Fruit fly (Drosophila melanogaster) whole organism, embryonic: ENCODE results near the gene Chchd2.

Experiments
- Asciz ChIP-seq: fragments of 200-800 bp; sonication (Bioruptor generic); optimal IDR thresholded peaks from 2 replicates; lab custom pipeline; 2017; ENCODE audit warnings: missing biosample characterization, mild to moderate bottlenecking, missing genetic modification characterization, missing genetic modification reagents
- Bdp1 ChIP-seq: fragments of 200-800 bp; sonication (Bioruptor generic); optimal IDR thresholded peaks from 3 replicates; lab custom pipeline; 2016; ENCODE audit warnings: missing biosample characterization, missing genetic modification characterization
- Bgb ChIP-seq: fragments of 200-800 bp; sonication (Bioruptor generic); IDR thresholded peaks from 2 replicates; pipeline ENCODE4 v1.3.6; 2022; ENCODE audit warnings: missing biosample characterization, missing genetic modification characterization; ENCODE audit not compliant: partially characterized antibody
- Blimp-1 ChIP-seq: fragments of 200-800 bp; sonication (Bioruptor generic); optimal IDR thresholded peaks from 3 replicates; lab custom pipeline; 2018; ENCODE audit warnings: missing biosample characterization, missing genetic modification characterization, mild to moderate bottlenecking, moderate library complexity, missing genetic modification reagents
- CG11456 ChIP-seq: fragments of 200-800 bp; sonication (Bioruptor generic); IDR thresholded peaks from 3 replicates; pipeline ENCODE4 v1.3.6; 2022; ENCODE audit warnings: missing biosample characterization, missing genetic modification characterization
- CG12104 ChIP-seq: fragments of 200-800 bp; sonication (Bioruptor generic); optimal IDR thresholded peaks from 3 replicates; lab custom pipeline; 2016; ENCODE audit warnings: missing biosample characterization, missing genetic modification characterization
- CG17359 ChIP-seq: fragments of 200-800 bp; sonication (Bioruptor generic); optimal IDR thresholded peaks from 3 replicates; lab custom pipeline; 2018; ENCODE audit warnings: missing biosample characterization, mild to moderate bottlenecking, missing genetic modification characterization, moderate library complexity
- CG18599 ChIP-seq: fragments of 200-800 bp; sonication (Bioruptor generic); optimal IDR thresholded peaks from 3 replicates; lab custom pipeline; 2017; ENCODE audit warnings: missing biosample characterization, missing genetic modification characterization, mild to moderate bottlenecking, moderate library complexity, missing genetic modification reagents
- CG6175 ChIP-seq: fragments of 200-800 bp; sonication (Bioruptor generic); IDR thresholded peaks from 3 replicates; pipeline ENCODE4 v1.3.6; 2022; ENCODE audit warnings: missing biosample characterization, missing genetic modification characterization
- CG6654 ChIP-seq: fragments of 200-800 bp; sonication (Bioruptor generic); optimal IDR thresholded peaks from 2 replicates; lab custom pipeline; 2017; ENCODE audit warnings: missing biosample characterization, mild to moderate bottlenecking, missing genetic modification characterization
- CG6854 ChIP-seq: fragments of 200-800 bp; sonication (Bioruptor generic); optimal IDR thresholded peaks from 3 replicates; lab custom pipeline; 2017; ENCODE audit warnings: missing biosample characterization, mild to moderate bottlenecking, missing genetic modification characterization
- CG7839 ChIP-seq: fragments of 200-800 bp; sonication (Bioruptor generic); optimal IDR thresholded peaks from 3 replicates; lab custom pipeline; 2018; ENCODE audit warnings: missing biosample characterization, mild to moderate bottlenecking, missing genetic modification characterization, moderate library complexity
- CG7963 ChIP-seq: fragments of 200-800 bp; sonication (Bioruptor generic); IDR thresholded peaks from 3 replicates; pipeline ENCODE4 v1.3.6; 2022; ENCODE audit warnings: missing biosample characterization, missing genetic modification characterization; ENCODE audit not compliant: partially characterized antibody
- CG8944 ChIP-seq: fragments of 200-800 bp; sonication (Bioruptor generic); optimal IDR thresholded peaks from 3 replicates; lab custom pipeline; 2016; ENCODE audit warnings: missing biosample characterization, missing genetic modification characterization
- CkIIα-i1 ChIP-seq: fragments of 200-800 bp; sonication (Bioruptor generic); IDR thresholded peaks from 2 replicates; pipeline ENCODE4 v1.3.6; 2022; ENCODE audit warnings: missing biosample characterization, missing genetic modification characterization
- Ets65A ChIP-seq: fragments of 200-800 bp; sonication (Bioruptor generic); peaks from one replicate; lab custom pipeline; 2016; ENCODE audit warnings: missing biosample characterization, missing genetic modification characterization
- HmgD ChIP-seq: fragments of 200-800 bp; sonication (Bioruptor generic); optimal IDR thresholded peaks from 3 replicates; lab custom pipeline; 2016; ENCODE audit warnings: missing biosample characterization, missing genetic modification characterization
- Lim3 ChIP-seq: fragments of 200-800 bp; sonication (Bioruptor generic); IDR thresholded peaks from 2 replicates; pipeline ENCODE4 v1.3.6; 2022; ENCODE audit warnings: missing biosample characterization, missing genetic modification characterization
- MBD-R2 ChIP-seq: fragments of 200-800 bp; sonication (Bioruptor generic); IDR thresholded peaks from 2 replicates; pipeline ENCODE4 v1.3.6; 2022; ENCODE audit warnings: missing biosample characterization, missing genetic modification characterization
- Med ChIP-seq: fragments of 200-800 bp; sonication (Bioruptor generic); peaks from one replicate; lab custom pipeline; 2016; ENCODE audit warnings: missing biosample characterization, missing genetic modification characterization, mild to moderate bottlenecking, inconsistent platforms, moderate library complexity
- Nf-YB ChIP-seq: fragments of 200-800 bp; sonication (Bioruptor generic); optimal IDR thresholded peaks from 3 replicates; lab custom pipeline; 2019; ENCODE audit warnings: missing biosample characterization, mild to moderate bottlenecking, missing genetic modification characterization, moderate library complexity
- Ptx1 ChIP-seq: fragments of 200-800 bp; sonication (Bioruptor generic); IDR thresholded peaks from 2 replicates; pipeline ENCODE4 v1.3.6; 2022; ENCODE audit warnings: missing biosample characterization, missing genetic modification characterization
- Rx ChIP-seq: fragments of 200-800 bp; sonication (Bioruptor generic); IDR thresholded peaks from 2 replicates; pipeline ENCODE4 v1.3.6; 2022; ENCODE audit warnings: missing biosample characterization, missing genetic modification characterization
- Sry-β ChIP-seq: fragments of 200-800 bp; sonication (Bioruptor generic); optimal IDR thresholded peaks from 2 replicates; lab custom pipeline; 2018; ENCODE audit warnings: missing biosample characterization, mild to moderate bottlenecking, missing genetic modification characterization, moderate library complexity
- Stat92E ChIP-seq, 3 experiments: fragments of >200 bp in 2 of 3; fragments of 200-800 bp in 1 of 3; sonication (Bioruptor generic) in 1 of 3; optimal IDR thresholded peaks; 2 replicates each; lab custom pipeline; 2017 to 2019; ENCODE audit warnings: missing biosample characterization in 3 of 3, missing genetic modification characterization in 3 of 3, mild to moderate bottlenecking in 1 of 3, moderate library complexity in 1 of 3
- Taf1 ChIP-seq: fragments of 200-800 bp; sonication (Bioruptor generic); IDR thresholded peaks from 2 replicates; pipeline ENCODE4 v1.3.6; 2022; ENCODE audit warnings: missing biosample characterization, missing genetic modification characterization
- az2 ChIP-seq: fragments of 200-800 bp; sonication (Bioruptor generic); optimal IDR thresholded peaks from 3 replicates; lab custom pipeline; 2016; ENCODE audit warnings: missing biosample characterization, missing genetic modification characterization
- btn ChIP-seq: fragments of 200-800 bp; sonication (Bioruptor generic); optimal IDR thresholded peaks from 2 replicates; lab custom pipeline; 2016; ENCODE audit warnings: missing biosample characterization, missing genetic modification characterization
- cato ChIP-seq: fragments of 200-800 bp; sonication (Bioruptor generic); optimal IDR thresholded peaks from 2 replicates; lab custom pipeline; 2016; ENCODE audit warnings: missing biosample characterization, missing genetic modification characterization, borderline replicate concordance
- chn ChIP-seq: fragments of 200-800 bp; sonication (Bioruptor generic); optimal IDR thresholded peaks from 2 replicates; lab custom pipeline; 2016; ENCODE audit warnings: missing biosample characterization, missing genetic modification characterization
- da ChIP-seq: fragments of 200-800 bp; sonication (Bioruptor generic); optimal IDR thresholded peaks from 2 replicates; lab custom pipeline; 2016; ENCODE audit warnings: missing biosample characterization, missing genetic modification characterization
- dpn ChIP-seq, 2 experiments: fragments of 200-800 bp; sonication (Bioruptor generic); optimal IDR thresholded peaks; 3 replicates each; lab custom pipeline; 2016; ENCODE audit warnings: missing biosample characterization in 2 of 2, missing genetic modification characterization in 2 of 2
- fd102C ChIP-seq: fragments of 200-800 bp; sonication (Bioruptor generic); optimal IDR thresholded peaks from 2 replicates; lab custom pipeline; 2018; ENCODE audit warnings: missing biosample characterization, mild to moderate bottlenecking, missing genetic modification characterization, moderate library complexity
- hbn ChIP-seq: fragments of 200-800 bp; sonication (Bioruptor generic); IDR thresholded peaks from 2 replicates; pipeline ENCODE4 v1.3.6; 2022; ENCODE audit warnings: missing biosample characterization, missing genetic modification characterization; ENCODE audit not compliant: partially characterized antibody
- lmd ChIP-seq: fragments of 200-800 bp; sonication (Bioruptor generic); IDR thresholded peaks from 2 replicates; pipeline ENCODE4 v1.3.6; 2022; ENCODE audit warnings: missing biosample characterization, missing genetic modification characterization
- nerfin-1 ChIP-seq: fragments of 200-800 bp; sonication (Bioruptor generic); optimal IDR thresholded peaks from 3 replicates; lab custom pipeline; 2019; ENCODE audit warnings: missing biosample characterization, mild to moderate bottlenecking, missing genetic modification characterization, moderate library complexity
- nmo ChIP-seq: fragments of 200-800 bp; sonication (Bioruptor generic); optimal IDR thresholded peaks from 2 replicates; lab custom pipeline; 2018; ENCODE audit warnings: missing biosample characterization, mild to moderate bottlenecking, missing genetic modification characterization, moderate library complexity
- psq ChIP-seq: fragments of 200-800 bp; sonication (Bioruptor generic); optimal IDR thresholded peaks from 2 replicates; lab custom pipeline; 2017; ENCODE audit warnings: missing biosample characterization, missing genetic modification characterization
- salm ChIP-seq: fragments of 200-800 bp; sonication (Bioruptor generic); optimal IDR thresholded peaks from 2 replicates; lab custom pipeline; 2018; ENCODE audit warnings: missing biosample characterization, mild to moderate bottlenecking, missing genetic modification characterization
- sens-2 ChIP-seq: fragments of 200-800 bp; sonication (Bioruptor generic); IDR thresholded peaks from 2 replicates; pipeline ENCODE4 v1.3.6; 2022; ENCODE audit warnings: missing biosample characterization, missing genetic modification characterization
- sima ChIP-seq: fragments of 200-800 bp; sonication (Bioruptor generic); optimal IDR thresholded peaks from 2 replicates; lab custom pipeline; 2016; ENCODE audit warnings: missing biosample characterization, missing genetic modification characterization
- stc ChIP-seq: fragments of 200-800 bp; sonication (Bioruptor generic); IDR thresholded peaks from 2 replicates; pipeline ENCODE4 v1.3.6; 2022; ENCODE audit warnings: missing biosample characterization, missing genetic modification characterization
- stwl ChIP-seq: fragments of 200-800 bp; sonication (Bioruptor generic); optimal IDR thresholded peaks from 3 replicates; lab custom pipeline; 2018; ENCODE audit warnings: missing biosample characterization, mild to moderate bottlenecking, missing genetic modification characterization, moderate library complexity
- tna ChIP-seq: fragments of 200-800 bp; sonication (Bioruptor generic); IDR thresholded peaks from 2 replicates; pipeline ENCODE4 v1.3.6; 2022; ENCODE audit warnings: missing biosample characterization, missing genetic modification characterization; ENCODE audit not compliant: partially characterized antibody
- toy ChIP-seq: fragments of 200-800 bp; sonication (Bioruptor generic); IDR thresholded peaks from 2 replicates; pipeline ENCODE4 v1.3.6; 2022; ENCODE audit warnings: missing biosample characterization, missing genetic modification characterization
- usp ChIP-seq: fragments of >200 bp; optimal IDR thresholded peaks from 2 replicates; lab custom pipeline; 2017; ENCODE audit warnings: missing biosample characterization, missing genetic modification characterization
- zen2 ChIP-seq: fragments of 200-800 bp; sonication (Bioruptor generic); IDR thresholded peaks from 3 replicates; pipeline ENCODE4 v1.3.6; 2022; ENCODE audit warnings: missing biosample characterization, missing genetic modification characterization; ENCODE audit not compliant: partially characterized antibody
- zfh1 ChIP-seq: fragments of 200-800 bp; sonication (Bioruptor generic); IDR thresholded peaks from 3 replicates; pipeline ENCODE4 v1.3.6; 2022; ENCODE audit warnings: missing biosample characterization, missing genetic modification characterization

Gene Chchd2

DNA sequence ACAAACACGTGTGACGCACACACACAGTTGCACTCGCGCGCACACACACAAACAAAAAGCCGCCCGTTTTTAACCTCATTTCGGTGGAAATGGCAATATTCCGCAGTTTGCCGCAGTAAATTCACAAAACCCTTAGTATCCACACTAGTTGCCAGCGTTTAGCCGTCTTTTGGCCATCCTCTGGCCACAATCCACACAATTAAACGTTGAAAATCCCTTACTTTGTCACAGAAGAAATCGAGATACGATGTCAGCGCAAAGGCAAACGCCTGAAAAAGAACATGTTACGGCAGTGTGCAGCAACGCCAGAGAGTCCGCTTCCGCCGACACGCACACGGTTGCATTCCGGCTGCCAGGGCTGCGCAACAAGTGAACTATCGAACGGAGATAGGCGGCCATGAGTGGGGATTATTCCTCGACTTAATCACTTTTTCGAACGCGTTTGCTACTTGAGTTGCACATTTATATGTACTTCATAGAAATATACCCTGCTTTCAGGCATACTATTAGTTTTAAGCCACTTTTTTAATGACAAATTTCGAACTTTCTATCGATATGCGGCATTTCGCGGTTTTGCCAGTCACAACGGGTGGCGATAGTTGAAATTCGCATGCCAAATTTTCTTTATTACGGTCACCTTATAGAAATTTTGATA lies 691 bp upstream of the Chchd2 start, which contains the start of gene RpS5a (continued):
- TF ChIP-seq salm (peak; percentile 41), Med (GFP tag; lab: Kevin White, UChicago) (peak; percentile 98), Ptx1 (GFP tag; lab: Robert Waterston, UW) (peak; percentile 78), CG6654 (GFP tag; lab: Kevin White, UChicago) (peak; percentile 58), CG6175 (GFP tag; lab: Robert Waterston, UW) (peak; percentile 47; the same call in 2 of the 3 replicates), Ets65A (GFP tag; lab: Kevin White, UChicago) (peak; percentile 99), lmd (peak; percentile 69), usp (GFP tag; lab: Kevin White, UChicago) (no peak), stwl (peak; percentile 55), Bdp1 (GFP tag; lab: Kevin White, UChicago) (peak; percentile 61), zen2 (peak; percentile 55; the same call in 1 of the 3 replicates), Sry-β (GFP tag; lab: Kevin White, UChicago) (peak; percentile 53), Asciz (GFP tag; lab: Kevin White, UChicago) (peak; percentile 75), CG11456 (GFP tag; lab: Robert Waterston, UW) (peak; percentile 89), CG6854 (peak; percentile 79), nmo (GFP tag; lab: Kevin White, UChicago) (peak; percentile 80), Rx (GFP tag; lab: Robert Waterston, UW) (peak; percentile 64), Bgb (peak; percentile 76), dpn (GFP tag; optimal IDR thresholded peaks at IDR 0.05; lab: Kevin White, UChicago) (peak; percentile 62 to 84), stc (GFP tag; lab: Robert Waterston, UW) (peak; percentile 41; the same call in 1 of the 2 replicates), tna (GFP tag; lab: Robert Waterston, UW) (peak; percentile 59; the same call in 1 of the 2 replicates), HmgD (GFP tag; lab: Kevin White, UChicago) (peak; percentile 81), CG7839 (peak; percentile 67), toy (GFP tag; lab: Robert Waterston, UW) (0 out of 2 replicates have a peak, but pooled peaks have one; percentile 45), Nf-YB (GFP tag; lab: Kevin White, UChicago) (peak; percentile 45), sens-2 (GFP tag; lab: Robert Waterston, UW) (peak; percentile 74), Blimp-1 (GFP tag; lab: Kevin White, UChicago) (peak; percentile 37), Lim3 (GFP tag; lab: Robert Waterston, UW) (no peak), CG7963 (GFP tag; lab: Robert Waterston, UW) (peak; percentile 53; the same call in 1 of the 3 replicates), CG8944 (GFP tag; lab: Kevin White, UChicago) (peak; percentile 66), MBD-R2 (GFP tag; lab: Robert Waterston, UW) (peak; percentile 60; the same call in 1 of the 2 replicates), sima (GFP tag; lab: Kevin White, UChicago) (peak; percentile 19), cato (GFP tag; lab: Kevin White, UChicago) (peak; percentile 68), CG12104 (peak; percentile 84), fd102C (GFP tag; lab: Kevin White, UChicago) (peak; percentile 71), Taf1 (peak; percentile 43; the same call in 1 of the 2 replicates), CG18599 (peak; percentile 85), CG17359 (peak; percentile 65), az2 (GFP tag; lab: Kevin White, UChicago) (peak; percentile 47), chn (GFP tag; lab: Kevin White, UChicago) (peak; percentile 63), nerfin-1 (peak; percentile 72), hbn (peak; percentile 45; the same call in 1 of the 2 replicates), CkIIα-i1 (no peak), Stat92E (GFP tag; optimal IDR thresholded peaks at IDR 0.05; lab: Kevin White, UChicago) (no peak), zfh1 (GFP tag; lab: Robert Waterston, UW) (peak; percentile 79), psq (no peak), btn (peak; percentile 22), da (peak; percentile 75)
